Fruit fly (Drosophila melanogaster) S2 (cell line): ENCODE results near the gene Argk1.

Experiments
- CG8478 ChIP-seq: fragments of >200 bp; optimal IDR thresholded peaks from 2 replicates; lab custom pipeline; 2018
- CTCF ChIP-seq, 2 experiments: fragments of >200 bp; optimal IDR thresholded peaks; 2 replicates each; lab custom pipeline; 2018

DNA sequence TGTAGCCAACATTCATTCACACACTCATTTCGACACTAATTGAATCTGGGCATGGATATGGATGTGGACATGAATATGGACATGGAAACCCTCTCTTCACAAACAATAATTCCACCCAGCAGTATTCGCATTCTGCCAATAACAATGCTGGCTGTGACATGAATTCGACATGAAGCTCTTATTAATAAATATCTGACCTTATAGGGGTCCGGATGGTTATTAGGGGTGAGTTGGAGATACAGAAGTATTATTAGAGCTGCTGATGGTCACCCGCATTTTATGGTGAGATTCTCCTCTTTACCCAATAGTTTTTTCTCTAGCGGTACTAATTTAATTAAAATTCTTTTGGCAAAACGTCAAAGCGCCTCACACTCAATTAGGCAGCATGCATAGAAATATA is 11.6 kb downstream of the Argk1 start:
- TF ChIP-seq CTCF (optimal IDR thresholded peaks at IDR 0.05; lab: Kevin White, UChicago) (no peak), CG8478 (lab: Kevin White, UChicago) (no peak)
